Fruit fly (Drosophila melanogaster) whole organism, embryonic: ENCODE results near the gene Vta1.

Experiments
- Aef1 ChIP-seq: fragments of 200-800 bp; sonication (Bioruptor generic); IDR thresholded peaks from 3 replicates; pipeline ENCODE4 v1.3.6; 2022; ENCODE audit warnings: missing biosample characterization, missing genetic modification characterization
- B-H2 ChIP-seq: fragments of 200-800 bp; sonication (Bioruptor generic); optimal IDR thresholded peaks from 2 replicates; lab custom pipeline; 2018; ENCODE audit warnings: missing biosample characterization, mild to moderate bottlenecking, missing genetic modification characterization
- CG10321 ChIP-seq: fragments of 200-800 bp; sonication (Bioruptor generic); IDR thresholded peaks from 2 replicates; pipeline ENCODE4 v1.3.6; 2022; ENCODE audit warnings: missing biosample characterization, missing genetic modification characterization
- CG10979 ChIP-seq: fragments of 200-800 bp; sonication (Bioruptor generic); optimal IDR thresholded peaks from 2 replicates; lab custom pipeline; 2018; ENCODE audit warnings: missing biosample characterization, mild to moderate bottlenecking, missing genetic modification characterization, moderate library complexity
- CG11093 ChIP-seq: fragments of 200-800 bp; sonication (Bioruptor generic); IDR thresholded peaks from 3 replicates; pipeline ENCODE4 v1.3.6; 2022; ENCODE audit warnings: missing biosample characterization, missing genetic modification characterization
- CG13894 ChIP-seq: fragments of 200-800 bp; sonication (Bioruptor generic); optimal IDR thresholded peaks from 3 replicates; lab custom pipeline; 2018; ENCODE audit warnings: missing biosample characterization, mild to moderate bottlenecking, missing genetic modification characterization, moderate library complexity
- CG14667 ChIP-seq: fragments of 200-800 bp; sonication (Bioruptor generic); IDR thresholded peaks from 2 replicates; pipeline ENCODE4 v1.3.6; 2022; ENCODE audit warnings: missing biosample characterization, missing genetic modification characterization
- CG14710 ChIP-seq: fragments of 200-800 bp; sonication (Bioruptor generic); optimal IDR thresholded peaks from 3 replicates; lab custom pipeline; 2019; ENCODE audit warnings: missing biosample characterization, mild to moderate bottlenecking, missing genetic modification characterization, moderate library complexity
- CG15514 ChIP-seq: fragments of 200-800 bp; sonication (Bioruptor generic); optimal IDR thresholded peaks from 3 replicates; lab custom pipeline; 2017; ENCODE audit warnings: missing biosample characterization, missing genetic modification characterization, mild to moderate bottlenecking, moderate library complexity, missing genetic modification reagents
- CG15601 ChIP-seq: fragments of 200-800 bp; sonication (Bioruptor generic); optimal IDR thresholded peaks from 3 replicates; lab custom pipeline; 2019; ENCODE audit warnings: missing biosample characterization, mild to moderate bottlenecking, missing genetic modification characterization, moderate library complexity
- CG16779 ChIP-seq: fragments of 200-800 bp; sonication (Bioruptor generic); IDR thresholded peaks from 2 replicates; pipeline ENCODE4 v1.3.6; 2022; ENCODE audit warnings: missing biosample characterization, missing genetic modification characterization
- CG16815 ChIP-seq: fragments of 200-800 bp; sonication (Bioruptor generic); optimal IDR thresholded peaks from 3 replicates; lab custom pipeline; 2017; ENCODE audit warnings: missing biosample characterization, mild to moderate bottlenecking, missing genetic modification characterization
- CG17361 ChIP-seq: fragments of 200-800 bp; sonication (Bioruptor generic); IDR thresholded peaks from 3 replicates; pipeline ENCODE4 v1.3.6; 2022; ENCODE audit warnings: missing biosample characterization, missing genetic modification characterization
- CG6813 ChIP-seq: fragments of 200-800 bp; sonication (Bioruptor generic); optimal IDR thresholded peaks from 2 replicates; lab custom pipeline; 2017; ENCODE audit warnings: missing biosample characterization, missing genetic modification characterization, mild to moderate bottlenecking, moderate library complexity, missing genetic modification reagents
- CG7987 ChIP-seq: fragments of 200-800 bp; sonication (Bioruptor generic); optimal IDR thresholded peaks from 2 replicates; lab custom pipeline; 2018; ENCODE audit warnings: missing biosample characterization, mild to moderate bottlenecking, missing genetic modification characterization, moderate library complexity
- CG8944 ChIP-seq: fragments of 200-800 bp; sonication (Bioruptor generic); optimal IDR thresholded peaks from 3 replicates; lab custom pipeline; 2016; ENCODE audit warnings: missing biosample characterization, missing genetic modification characterization
- CG9817 ChIP-seq: fragments of 200-800 bp; sonication (Bioruptor generic); optimal IDR thresholded peaks from 2 replicates; lab custom pipeline; 2018; ENCODE audit warnings: missing biosample characterization, mild to moderate bottlenecking, missing genetic modification characterization, moderate library complexity
- CG9876 ChIP-seq: fragments of 200-800 bp; sonication (Bioruptor generic); optimal IDR thresholded peaks from 2 replicates; lab custom pipeline; 2016; ENCODE audit warnings: missing biosample characterization, missing genetic modification characterization
- Dad ChIP-seq: fragments of 200-800 bp; sonication (Bioruptor generic); optimal IDR thresholded peaks from 3 replicates; lab custom pipeline; 2016; ENCODE audit warnings: missing biosample characterization, missing genetic modification characterization
- Dbx ChIP-seq: fragments of 200-800 bp; sonication (Bioruptor generic); IDR thresholded peaks from 3 replicates; pipeline ENCODE4 v1.3.6; 2022; ENCODE audit warnings: missing biosample characterization, missing genetic modification characterization
- Dek ChIP-seq: fragments of 200-800 bp; sonication (Bioruptor generic); optimal IDR thresholded peaks from 3 replicates; lab custom pipeline; 2019; ENCODE audit warnings: missing biosample characterization, mild to moderate bottlenecking, missing genetic modification characterization, moderate library complexity
- Doc2 ChIP-seq: fragments of 200-800 bp; sonication (Bioruptor generic); IDR thresholded peaks from 2 replicates; pipeline ENCODE4 v1.3.6; 2022; ENCODE audit warnings: missing biosample characterization, missing genetic modification characterization
- Dp ChIP-seq: fragments of 200-800 bp; sonication (Bioruptor generic); optimal IDR thresholded peaks from 2 replicates; lab custom pipeline; 2018; ENCODE audit warnings: missing biosample characterization, mild to moderate bottlenecking, missing genetic modification characterization, moderate library complexity
- ERR ChIP-seq: fragments of 200-800 bp; sonication (Bioruptor generic); optimal IDR thresholded peaks from 2 replicates; lab custom pipeline; 2016; ENCODE audit warnings: missing biosample characterization, missing genetic modification characterization
- Elba2 ChIP-seq: fragments of 200-800 bp; sonication (Bioruptor generic); optimal IDR thresholded peaks from 3 replicates; lab custom pipeline; 2016; ENCODE audit warnings: missing biosample characterization, missing genetic modification characterization
- Fer1 ChIP-seq: fragments of 200-800 bp; sonication (Bioruptor generic); optimal IDR thresholded peaks from 2 replicates; lab custom pipeline; 2017; ENCODE audit warnings: missing biosample characterization, mild to moderate bottlenecking, missing genetic modification characterization
- Hey ChIP-seq: fragments of 200-800 bp; sonication (Bioruptor generic); optimal IDR thresholded peaks from 3 replicates; lab custom pipeline; 2018; ENCODE audit warnings: missing biosample characterization, mild to moderate bottlenecking, missing genetic modification characterization
- Jarid2 ChIP-seq: fragments of 200-800 bp; sonication (Bioruptor generic); optimal IDR thresholded peaks from 3 replicates; lab custom pipeline; 2017; ENCODE audit warnings: mild to moderate bottlenecking, missing biosample characterization, missing genetic modification reagents, missing genetic modification characterization
- Nf-YA ChIP-seq: fragments of 200-800 bp; sonication (Bioruptor generic); IDR thresholded peaks from 2 replicates; pipeline ENCODE4 v1.3.6; 2022; ENCODE audit warnings: missing biosample characterization, missing genetic modification characterization
- Sin3A ChIP-seq: fragments of >200 bp; optimal IDR thresholded peaks from 2 replicates; lab custom pipeline; 2018
- TFAM ChIP-seq: fragments of 200-800 bp; sonication (Bioruptor generic); optimal IDR thresholded peaks from 2 replicates; lab custom pipeline; 2017; ENCODE audit warnings: missing biosample characterization, missing genetic modification characterization, inconsistent platforms
- Xrp1 ChIP-seq: fragments of 200-800 bp; sonication (Bioruptor generic); IDR thresholded peaks from 2 replicates; pipeline ENCODE4 v1.3.6; 2022; ENCODE audit warnings: missing biosample characterization, missing genetic modification characterization
- ato ChIP-seq: fragments of 200-800 bp; sonication (Bioruptor generic); IDR thresholded peaks from 2 replicates; pipeline ENCODE4 v1.3.6; 2022; ENCODE audit warnings: missing biosample characterization, missing genetic modification characterization; ENCODE audit not compliant: partially characterized antibody
- br ChIP-seq: fragments of >200 bp; optimal IDR thresholded peaks from 2 replicates; lab custom pipeline; 2017
- bsh ChIP-seq, 2 experiments: fragments of 200-800 bp; sonication (Bioruptor generic); optimal IDR thresholded peaks; 2 replicates each; lab custom pipeline; 2017 to 2018; ENCODE audit warnings: mild to moderate bottlenecking in 2 of 2, missing biosample characterization in 2 of 2, missing genetic modification characterization in 2 of 2, moderate library complexity in 1 of 2
- en ChIP-seq: fragments of 200-800 bp; sonication (Bioruptor generic); optimal IDR thresholded peaks from 2 replicates; lab custom pipeline; 2016; ENCODE audit warnings: missing biosample characterization, missing genetic modification characterization
- fd3F ChIP-seq: fragments of 200-800 bp; sonication (Bioruptor generic); optimal IDR thresholded peaks from 2 replicates; lab custom pipeline; 2018; ENCODE audit warnings: missing biosample characterization, mild to moderate bottlenecking, missing genetic modification characterization, moderate library complexity
- gcm ChIP-seq: fragments of 200-800 bp; sonication (Bioruptor generic); optimal IDR thresholded peaks from 2 replicates; lab custom pipeline; 2019; ENCODE audit warnings: missing biosample characterization, mild to moderate bottlenecking, missing genetic modification characterization, moderate library complexity
- gsb ChIP-seq: fragments of 200-800 bp; sonication (Bioruptor generic); IDR thresholded peaks from 2 replicates; pipeline ENCODE4 v1.3.6; 2022; ENCODE audit warnings: missing biosample characterization, missing genetic modification characterization
- h ChIP-seq: fragments of >200 bp; optimal IDR thresholded peaks from 2 replicates; lab custom pipeline; 2017
- hkb ChIP-seq, 2 experiments: fragments of 200-800 bp in 1 of 2; fragments of >200 bp in 1 of 2; sonication (Bioruptor generic) in 1 of 2; IDR thresholded peaks in 1 of 2; optimal IDR thresholded peaks in 1 of 2; 2 replicates each; pipeline versions ENCODE4 v1.3.6 to Lab custom; 2017 to 2022; ENCODE audit warnings: missing biosample characterization in 1 of 2, missing genetic modification characterization in 1 of 2
- inv ChIP-seq: fragments of 200-800 bp; sonication (Bioruptor generic); IDR thresholded peaks from 2 replicates; pipeline ENCODE4 v1.3.6; 2022; ENCODE audit warnings: missing biosample characterization, missing genetic modification characterization; ENCODE audit not compliant: partially characterized antibody
- jumu ChIP-seq: fragments of 200-800 bp; sonication (Bioruptor generic); optimal IDR thresholded peaks from 3 replicates; lab custom pipeline; 2016; ENCODE audit warnings: missing biosample characterization, missing genetic modification characterization
- oc ChIP-seq: fragments of 200-800 bp; sonication (Bioruptor generic); optimal IDR thresholded peaks from 2 replicates; lab custom pipeline; 2018; ENCODE audit warnings: missing biosample characterization, mild to moderate bottlenecking, missing genetic modification characterization, moderate library complexity
- odd ChIP-seq: fragments of 200-800 bp; sonication (Bioruptor generic); optimal IDR thresholded peaks from 2 replicates; lab custom pipeline; 2017; ENCODE audit warnings: missing biosample characterization, mild to moderate bottlenecking, missing genetic modification characterization
- pfk ChIP-seq: fragments of 200-800 bp; sonication (Bioruptor generic); optimal IDR thresholded peaks from 2 replicates; lab custom pipeline; 2018; ENCODE audit warnings: missing biosample characterization, mild to moderate bottlenecking, missing genetic modification characterization, moderate library complexity
- prd ChIP-seq, 3 experiments: fragments of >200 bp in 2 of 3; fragments of 200-800 bp in 1 of 3; sonication (Bioruptor generic) in 1 of 3; optimal IDR thresholded peaks in 2 of 3; IDR thresholded peaks in 1 of 3; 2 replicates in 2 of 3; 3 replicates in 1 of 3; pipeline versions ENCODE4 v1.3.6 to Lab custom; 2017 to 2022; ENCODE audit warnings: missing biosample characterization in 1 of 3, missing genetic modification characterization in 1 of 3
- sens ChIP-seq: fragments of 200-800 bp; sonication (Bioruptor generic); peaks from one replicate; lab custom pipeline; 2016; ENCODE audit warnings: missing biosample characterization, missing genetic modification characterization
- ssp ChIP-seq: fragments of 200-800 bp; sonication (Bioruptor generic); IDR thresholded peaks from 2 replicates; pipeline ENCODE4 v1.3.6; 2022; ENCODE audit warnings: missing biosample characterization, missing genetic modification characterization
- sug ChIP-seq: fragments of 200-800 bp; optimal IDR thresholded peaks from 2 replicates; lab custom pipeline; 2019; ENCODE audit warnings: missing biosample characterization, mild to moderate bottlenecking, missing genetic modification characterization, moderate library complexity
- tup ChIP-seq: fragments of 200-800 bp; sonication (Bioruptor generic); optimal IDR thresholded peaks from 2 replicates; lab custom pipeline; 2016; ENCODE audit warnings: missing biosample characterization, mild to moderate bottlenecking, missing genetic modification characterization, moderate library complexity
- tx ChIP-seq: fragments of 200-800 bp; sonication (Bioruptor generic); optimal IDR thresholded peaks from 2 replicates; lab custom pipeline; 2016; ENCODE audit warnings: missing biosample characterization, missing genetic modification characterization

The Vta1 gene

dm6 chr3L:1664876-1665275 is 12.2 kb upstream of the Vta1 start, which contains the start of the genes Srrm234 and CG7974 (continued):
- TF ChIP-seq CG17361 (GFP tag; lab: Robert Waterston, UW) (no peak), CG15601 (tag; lab: Kevin White, UChicago) (no peak), prd (optimal IDR thresholded peaks at IDR 0.05; lab: Kevin White, UChicago) (no peak), prd (GFP tag; IDR thresholded peaks at IDR 0.05; lab: Robert Waterston, UW) (no peak), Dad (GFP tag; lab: Kevin White, UChicago) (no peak), CG9817 (tag; lab: Kevin White, UChicago) (no peak), en (no peak), ERR (GFP tag; lab: Kevin White, UChicago) (no peak), pfk (no peak), Doc2 (GFP tag; lab: Robert Waterston, UW) (no peak), tx (GFP tag; lab: Kevin White, UChicago) (no peak), CG15514 (peak; percentile 93), CG11093 (GFP tag; lab: Robert Waterston, UW) (no peak), gsb (GFP tag; lab: Robert Waterston, UW) (no peak), Dek (tag; lab: Kevin White, UChicago) (no peak), CG13894 (tag; lab: Kevin White, UChicago) (no peak), Nf-YA (GFP tag; lab: Robert Waterston, UW) (no peak), Sin3A (lab: Kevin White, UChicago) (peak; percentile 50), CG9876 (GFP tag; lab: Kevin White, UChicago) (no peak), h (no peak), Hey (tag; lab: Kevin White, UChicago) (no peak), fd3F (GFP tag; lab: Kevin White, UChicago) (no peak), Jarid2 (GFP tag; lab: Kevin White, UChicago) (no peak), CG7987 (GFP tag; lab: Kevin White, UChicago) (no peak), CG10321 (GFP tag; lab: Robert Waterston, UW) (no peak), CG16815 (GFP tag; lab: Kevin White, UChicago) (no peak), Elba2 (peak; percentile 94), Xrp1 (GFP tag; lab: Robert Waterston, UW) (no peak), CG10979 (peak; percentile 6), gcm (GFP tag; lab: Kevin White, UChicago) (no peak), ato (GFP tag; lab: Robert Waterston, UW) (no peak), Dp (GFP tag; lab: Kevin White, UChicago) (peak; percentile 43), jumu (GFP tag; lab: Kevin White, UChicago) (no peak), bsh (GFP tag; optimal IDR thresholded peaks at IDR 0.05; lab: Kevin White, UChicago) (no peak), tup (no peak), CG16779 (GFP tag; lab: Robert Waterston, UW) (no peak), CG8944 (GFP tag; lab: Kevin White, UChicago) (no peak), hkb (optimal IDR thresholded peaks at IDR 0.05; lab: Kevin White, UChicago) (no peak), hkb (GFP tag; IDR thresholded peaks at IDR 0.05; lab: Robert Waterston, UW) (0 out of 2 replicates have a peak, but pooled peaks have one; percentile 25), CG14667 (GFP tag; lab: Robert Waterston, UW) (no peak), br (lab: Kevin White, UChicago) (no peak), sens (GFP tag; lab: Kevin White, UChicago) (peak; percentile 54), Fer1 (peak; percentile 12), Dbx (no peak), B-H2 (no peak), CG6813 (no peak), oc (no peak), inv (no peak), sug (tag; lab: Kevin White, UChicago) (no peak), TFAM (GFP tag; lab: Kevin White, UChicago) (no peak), odd (GFP tag; lab: Kevin White, UChicago) (no peak), ssp (GFP tag; lab: Robert Waterston, UW) (no peak), CG14710 (tag; lab: Kevin White, UChicago) (peak; percentile 49), Aef1 (GFP tag; lab: Robert Waterston, UW) (no peak)
